Fruit fly (Drosophila melanogaster): ENCODE data around the gene ppk22.
A peak's percentile ranks its signal among the peaks of the same experiment; 100 is the strongest.

The ppk22 gene

DNA sequence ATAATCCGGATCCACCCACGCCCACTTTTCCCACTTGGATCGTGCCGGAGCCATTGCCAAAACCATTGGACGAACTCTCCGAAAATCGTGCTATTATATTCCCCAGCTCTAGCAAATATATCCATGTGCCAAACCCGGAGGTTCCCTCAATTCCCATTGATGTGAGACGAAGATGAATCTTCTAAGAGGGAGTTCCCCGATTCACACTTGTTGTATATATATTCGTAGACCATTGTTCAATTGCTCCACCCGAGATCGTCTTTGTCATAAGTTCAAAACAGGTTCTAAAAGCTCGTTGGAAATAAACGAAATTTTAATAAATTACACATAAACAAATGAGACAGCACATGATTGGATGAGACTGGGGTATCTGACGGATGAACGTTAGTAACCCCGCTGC is 4.3 kb upstream of the ppk22 start:
- TF ChIP-seq CG6808 (GFP tag; optimal IDR thresholded peaks at IDR 0.05) (no peak), Ets21C (GFP tag; optimal IDR thresholded peaks at IDR 0.05) (no peak), CG8319 (GFP tag; optimal IDR thresholded peaks at IDR 0.05) (no peak), CG10631 (GFP tag; optimal IDR thresholded peaks at IDR 0.05) (no peak), acj6 (GFP tag; optimal IDR thresholded peaks at IDR 0.05) (no peak), pdm3 (GFP tag; optimal IDR thresholded peaks at IDR 0.05) (no peak), fkh (GFP tag; optimal IDR thresholded peaks at IDR 0.05) (no peak), spab (GFP tag; optimal IDR thresholded peaks at IDR 0.05) (no peak), CG3919 (GFP tag; optimal IDR thresholded peaks at IDR 0.05) (no peak)

DNA sequence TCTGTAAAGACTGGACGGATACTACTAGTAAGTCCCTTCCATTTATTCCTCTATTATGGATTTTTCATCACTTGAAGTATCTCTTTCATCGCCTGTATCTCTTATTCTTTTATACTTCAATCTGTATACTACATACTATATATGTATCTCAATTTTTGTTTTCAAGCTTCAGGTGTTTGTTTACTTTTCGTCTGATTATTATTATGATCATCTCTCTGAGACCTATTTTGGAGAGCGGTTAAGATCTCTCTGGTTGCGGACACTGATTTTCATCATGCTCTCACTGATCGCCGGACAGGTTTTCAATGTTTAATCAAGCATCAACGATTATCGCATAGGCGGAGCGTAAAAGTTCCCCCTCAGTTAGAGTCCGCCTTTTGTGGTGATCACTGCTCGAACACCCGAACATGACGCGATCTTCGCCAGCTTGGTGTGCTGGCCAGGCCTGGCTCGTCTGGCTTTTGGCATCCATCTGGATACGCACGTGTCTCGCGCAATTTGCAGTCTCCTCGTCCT is 3.0 kb upstream of the ppk22 start, which contains the start of gene CG7016:
Gene CG7016, plus strand, starts transcription at position 358 of the 516 bp plus-strand sequence.
- TF ChIP-seq lz (GFP tag; optimal IDR thresholded peaks at IDR 0.05) (no peak), fkh (GFP tag; optimal IDR thresholded peaks at IDR 0.05) (peak; percentile 31), Hr38 (GFP tag; optimal IDR thresholded peaks at IDR 0.05) (no peak), vri (GFP tag; optimal IDR thresholded peaks at IDR 0.05) (peak; percentile 48), Lpt (GFP tag; optimal IDR thresholded peaks at IDR 0.05) (no peak), CG9139 (GFP tag; optimal IDR thresholded peaks at IDR 0.05) (no peak), svp (GFP tag) (peak; percentile 50)

DNA sequence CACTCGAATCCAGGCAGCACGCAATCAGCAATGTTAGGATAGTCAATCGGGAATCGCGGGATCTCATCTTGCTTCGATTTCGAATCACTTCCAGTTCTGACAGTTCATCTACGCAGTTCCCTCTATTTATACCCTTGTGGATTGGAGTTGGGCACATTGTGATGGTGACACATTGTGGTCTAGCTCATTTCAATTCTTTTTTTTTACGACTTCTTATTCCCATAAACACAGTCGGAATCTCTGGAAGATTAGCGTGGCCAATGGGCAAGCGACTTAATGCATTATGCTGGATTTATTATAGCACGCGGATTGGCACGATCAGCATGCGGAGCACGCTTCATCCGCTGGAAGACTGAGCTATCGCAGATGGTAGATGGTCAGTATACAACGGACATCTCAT is 2.5 kb upstream of the ppk22 start, which contains the start of gene CG13640:
Gene CG13640, minus strand, starts transcription at position 101 of the 400 bp plus-strand sequence.
- TF ChIP-seq OdsH (GFP tag; optimal IDR thresholded peaks at IDR 0.05), result no peak
- no peak for TF ChIP-seq dac (GFP tag; optimal IDR thresholded peaks at IDR 0.05)
- no peak for TF ChIP-seq CG8119 (GFP tag; IDR thresholded peaks at IDR 0.05)
- TF ChIP-seq CG11902 (GFP tag; optimal IDR thresholded peaks at IDR 0.05), result no peak
- no peak for TF ChIP-seq topi (GFP tag; optimal IDR thresholded peaks at IDR 0.05)
- TF ChIP-seq svp (GFP tag), result no peak
- no peak for TF ChIP-seq Ets96B (tag; optimal IDR thresholded peaks at IDR 0.05)
- TF ChIP-seq Sox15 (GFP tag; optimal IDR thresholded peaks at IDR 0.05), result no peak
- TF ChIP-seq CG4318 (GFP tag; optimal IDR thresholded peaks at IDR 0.05), result no peak

DNA sequence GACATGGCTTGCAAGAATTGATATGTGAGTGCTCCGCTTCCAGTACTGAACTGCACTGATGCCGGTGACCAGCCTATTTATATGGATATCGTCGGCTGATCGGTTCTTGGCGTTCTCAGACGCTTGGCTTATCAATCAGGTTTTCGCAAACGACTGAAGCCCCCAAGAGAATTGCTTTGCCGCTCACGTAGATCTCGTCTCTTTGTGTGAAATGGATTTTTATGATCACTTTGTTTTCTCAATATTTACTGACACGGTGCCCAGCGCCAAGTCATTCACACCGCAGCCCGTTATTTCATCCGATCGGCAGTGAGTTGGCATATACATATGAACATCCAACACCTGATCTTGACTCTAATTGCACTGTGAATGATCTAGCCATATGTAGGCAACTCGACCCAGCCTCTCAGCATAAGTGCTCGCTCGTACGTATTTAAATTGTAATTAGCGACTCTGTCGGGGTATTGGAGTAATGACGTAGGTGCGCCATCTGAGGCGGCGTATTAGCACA is 770 bp upstream of the ppk22 start, which contains the start of gene CG13639:
Gene CG13639, minus strand, starts transcription at position 51 of the 511 bp plus-strand sequence.
- TF ChIP-seq Hr4 (GFP tag; optimal IDR thresholded peaks at IDR 0.05), result no peak
- TF ChIP-seq CG6163 (GFP tag; IDR thresholded peaks at IDR 0.05), result 0 out of 3 replicates have a peak, but pooled peaks have one; percentile 24
- peak; percentile 69 for TF ChIP-seq Eip78C (GFP tag)
- no peak for TF ChIP-seq CG6276 (GFP tag; optimal IDR thresholded peaks at IDR 0.05)
- TF ChIP-seq CG9139 (GFP tag; optimal IDR thresholded peaks at IDR 0.05), result peak; percentile 27
- TF ChIP-seq ss (GFP tag; optimal IDR thresholded peaks at IDR 0.05), result peak in 1 of 2 experiments; percentile 51

DNA sequence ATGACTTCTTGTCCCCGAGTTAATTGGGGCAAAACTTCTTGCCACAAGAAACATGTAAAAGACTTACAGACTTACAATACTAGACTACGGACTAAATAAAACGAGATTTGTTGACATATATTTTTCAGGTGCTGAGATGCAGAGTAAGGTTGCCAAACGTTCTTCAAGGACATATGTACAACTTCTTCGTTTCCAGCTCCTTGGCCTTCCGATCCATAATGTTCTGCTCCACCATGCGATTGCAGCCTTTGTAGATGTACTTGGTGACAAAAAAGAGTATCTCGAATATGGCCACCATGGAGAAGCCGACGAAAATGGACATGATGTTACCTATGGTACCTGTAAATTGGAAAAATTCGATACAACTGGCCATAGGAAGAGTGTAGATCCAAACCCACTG is 2.1 kb downstream of the ppk22 start, which contains the start of gene CAH4:
Gene CAH4, minus strand, starts transcription at position 101 of the 400 bp plus-strand sequence.
- no peak for TF ChIP-seq esn (GFP tag; optimal IDR thresholded peaks at IDR 0.05)
- no peak for TF ChIP-seq dsx (GFP tag; optimal IDR thresholded peaks at IDR 0.05; ENCODE audit: poor library complexity, severe bottlenecking)
- TF ChIP-seq CG34406 (GFP tag; optimal IDR thresholded peaks at IDR 0.05), result no peak
- TF ChIP-seq CG32006 (GFP tag; optimal IDR thresholded peaks at IDR 0.05), result no peak
- TF ChIP-seq CG6792 (GFP tag; optimal IDR thresholded peaks at IDR 0.05), result no peak
- no peak for TF ChIP-seq Hr38 (GFP tag; optimal IDR thresholded peaks at IDR 0.05)
- TF ChIP-seq CG6808 (GFP tag; optimal IDR thresholded peaks at IDR 0.05), result no peak
- no peak for TF ChIP-seq cyc (GFP tag; optimal IDR thresholded peaks at IDR 0.05)
- no peak for TF ChIP-seq CG11294 (GFP tag; IDR thresholded peaks at IDR 0.05)
- TF ChIP-seq CG1621 (tag; optimal IDR thresholded peaks at IDR 0.05), result no peak
